Worm (Caenorhabditis elegans): Measurements from ENCODE around the gene dod-20.

ce11 chrV:449130-449529 lies 26.9 kb downstream of the dod-20 start, which contains the start of gene srh-35:
- TF ChIP-seq ama-1 (optimal IDR thresholded peaks at IDR 0.05), result no peak
- no peak for TF ChIP-seq mdl-1 (tag; optimal IDR thresholded peaks at IDR 0.05)
